Worm (Caenorhabditis elegans) whole organism, L2 larva: ENCODE results near the gene vap-2.
A peak's percentile ranks its signal among the peaks of the same experiment; 100 is the strongest.

ENCODE experiments used
- C34F6.9 ChIP-seq: fragments of 150-350 bp; optimal IDR thresholded peaks from 2 replicates; lab custom pipeline; 2014; ENCODE audit warnings: missing biosample characterization, missing genetic modification characterization
- F13H6.1 ChIP-seq: sonication (generic microtip); optimal IDR thresholded peaks from 2 replicates; lab custom pipeline; 2016; ENCODE audit warnings: missing genetic modification characterization, missing compliant biosample characterization
- R02D3.7 ChIP-seq: fragments of 150-350 bp; optimal IDR thresholded peaks from 2 replicates; lab custom pipeline; 2014; ENCODE audit warnings: missing biosample characterization, missing genetic modification characterization
- Y55F3AM.14 ChIP-seq: fragments of 200-800 bp; sonication (Bioruptor generic); optimal IDR thresholded peaks from 2 replicates; lab custom pipeline; 2018; ENCODE audit warnings: mild to moderate bottlenecking, missing genetic modification characterization, missing compliant biosample characterization
- alr-1 ChIP-seq: fragments of 150-350 bp; optimal IDR thresholded peaks from 2 replicates; lab custom pipeline; 2014; ENCODE audit warnings: missing biosample characterization, missing genetic modification characterization
- ama-1 ChIP-seq: fragments of 150-350 bp; optimal IDR thresholded peaks from 2 replicates; lab custom pipeline; 2018; ENCODE audit warnings: inconsistent platforms
- blmp-1 ChIP-seq: sonication (generic microtip); optimal IDR thresholded peaks from 2 replicates; lab custom pipeline; 2017; ENCODE audit warnings: missing genetic modification characterization, mild to moderate bottlenecking, missing compliant biosample characterization, antibody characterized with exemption, moderate library complexity; ENCODE audit not compliant: insufficient read depth
- ceh-16 ChIP-seq: fragments of 150-350 bp; optimal IDR thresholded peaks from 2 replicates; lab custom pipeline; 2014; ENCODE audit warnings: missing biosample characterization, missing genetic modification characterization
- ceh-82 ChIP-seq: fragments of 150-350 bp; optimal IDR thresholded peaks from 2 replicates; lab custom pipeline; 2014; ENCODE audit warnings: missing biosample characterization, missing genetic modification characterization
- crh-2 ChIP-seq: sonication (generic microtip); optimal IDR thresholded peaks from 2 replicates; lab custom pipeline; 2017; ENCODE audit warnings: missing biosample characterization, missing genetic modification characterization
- egl-27 ChIP-seq: sonication (generic microtip); optimal IDR thresholded peaks from 3 replicates; lab custom pipeline; 2017; ENCODE audit warnings: missing biosample characterization, missing genetic modification reagents, missing genetic modification characterization
- elt-1 ChIP-seq: fragments of 150-350 bp; optimal IDR thresholded peaks from 2 replicates; lab custom pipeline; 2014; ENCODE audit warnings: missing biosample characterization, missing genetic modification characterization
- elt-3 ChIP-seq: sonication (generic microtip); optimal IDR thresholded peaks from 2 replicates; lab custom pipeline; 2017; ENCODE audit warnings: missing biosample characterization, missing genetic modification characterization
- fos-1 ChIP-seq: fragments of 150-350 bp; optimal IDR thresholded peaks from 2 replicates; lab custom pipeline; 2014; ENCODE audit warnings: missing biosample characterization, missing genetic modification characterization
- gmeb-1 ChIP-seq: fragments of 150-350 bp; optimal IDR thresholded peaks from 2 replicates; lab custom pipeline; 2014; ENCODE audit warnings: missing biosample characterization, missing genetic modification characterization
- lin-11 ChIP-seq: fragments of 150-350 bp; sonication (generic microtip); optimal IDR thresholded peaks from 2 replicates; lab custom pipeline; 2014; ENCODE audit warnings: missing biosample characterization, missing genetic modification characterization, inconsistent platforms, mixed read lengths
- lin-13 ChIP-seq: fragments of 150-350 bp; optimal IDR thresholded peaks from 2 replicates; lab custom pipeline; 2014; ENCODE audit warnings: missing biosample characterization, missing genetic modification reagents, missing genetic modification characterization
- lin-39 ChIP-seq: fragments of 150-350 bp; optimal IDR thresholded peaks from 2 replicates; lab custom pipeline; 2014; ENCODE audit warnings: missing biosample characterization, missing genetic modification reagents, missing genetic modification characterization
- lsy-2 ChIP-seq, 2 experiments: fragments of 150-350 bp in 1 of 2; sonication (generic microtip) in 1 of 2; optimal IDR thresholded peaks; 2 replicates each; lab custom pipeline; 2014 to 2017; ENCODE audit warnings: missing biosample characterization in 2 of 2, missing genetic modification characterization in 2 of 2
- mab-5 ChIP-seq: fragments of 150-350 bp; optimal IDR thresholded peaks from 2 replicates; lab custom pipeline; 2014; ENCODE audit warnings: missing biosample characterization, missing genetic modification characterization
- mbf-1 ChIP-seq: sonication (generic microtip); optimal IDR thresholded peaks from 2 replicates; lab custom pipeline; 2017; ENCODE audit warnings: missing biosample characterization, missing genetic modification characterization
- mdl-1 ChIP-seq, 2 experiments: fragments of 150-350 bp in 1 of 2; sonication (generic microtip) in 1 of 2; optimal IDR thresholded peaks; 2 replicates each; lab custom pipeline; 2017; ENCODE audit warnings: missing biosample characterization in 2 of 2, missing genetic modification characterization in 2 of 2
- nhr-11 ChIP-seq: fragments of 150-350 bp; optimal IDR thresholded peaks from 2 replicates; lab custom pipeline; 2014; ENCODE audit warnings: missing biosample characterization, missing genetic modification characterization
- nhr-129 ChIP-seq: fragments of 150-350 bp; optimal IDR thresholded peaks from 2 replicates; lab custom pipeline; 2014; ENCODE audit warnings: missing biosample characterization, missing genetic modification characterization
- nhr-21 ChIP-seq: fragments of 150-350 bp; optimal IDR thresholded peaks from 2 replicates; lab custom pipeline; 2014; ENCODE audit warnings: missing biosample characterization, missing genetic modification characterization
- nhr-23 ChIP-seq: fragments of 150-350 bp; optimal IDR thresholded peaks from 2 replicates; lab custom pipeline; 2014; ENCODE audit warnings: missing biosample characterization, missing genetic modification reagents, missing genetic modification characterization
- nhr-25 ChIP-seq: fragments of 150-350 bp; sonication (generic microtip); optimal IDR thresholded peaks from 3 replicates; lab custom pipeline; 2014; ENCODE audit warnings: missing biosample characterization, missing genetic modification characterization
- nhr-6 ChIP-seq: fragments of 150-350 bp; optimal IDR thresholded peaks from 2 replicates; lab custom pipeline; 2014; ENCODE audit warnings: missing biosample characterization, missing genetic modification characterization
- peb-1 ChIP-seq: fragments of 150-350 bp; optimal IDR thresholded peaks from 2 replicates; lab custom pipeline; 2014; ENCODE audit warnings: missing biosample characterization, missing genetic modification characterization
- sem-4 ChIP-seq: fragments of 150-350 bp; optimal IDR thresholded peaks from 2 replicates; lab custom pipeline; 2014; ENCODE audit warnings: missing biosample characterization, missing genetic modification reagents, missing genetic modification characterization
- sma-3 ChIP-seq: sonication (generic microtip); optimal IDR thresholded peaks from 2 replicates; lab custom pipeline; 2016; ENCODE audit warnings: missing genetic modification reagents, missing genetic modification characterization, missing compliant biosample characterization
- sma-9 ChIP-seq, 2 experiments: fragments of 150-350 bp in 1 of 2; sonication (generic microtip) in 1 of 2; optimal IDR thresholded peaks; 2 replicates each; lab custom pipeline; 2014 to 2016; ENCODE audit warnings: missing genetic modification characterization in 2 of 2, mild to moderate bottlenecking in 1 of 2, missing biosample characterization in 1 of 2, missing compliant biosample characterization in 1 of 2, missing genetic modification reagents in 1 of 2, moderate library complexity in 1 of 2
- snpc-4 ChIP-seq: fragments of 150-350 bp; optimal IDR thresholded peaks from 2 replicates; lab custom pipeline; 2014; ENCODE audit warnings: missing biosample characterization, missing genetic modification characterization
- unc-39 ChIP-seq: fragments of 150-350 bp; optimal IDR thresholded peaks from 2 replicates; lab custom pipeline; 2014; ENCODE audit warnings: missing biosample characterization, missing genetic modification characterization
- unc-55 ChIP-seq: fragments of 150-350 bp; sonication (generic microtip); optimal IDR thresholded peaks from 3 replicates; lab custom pipeline; 2014; ENCODE audit warnings: missing biosample characterization, missing genetic modification reagents, missing genetic modification characterization
- zag-1 ChIP-seq: fragments of 150-350 bp; optimal IDR thresholded peaks from 2 replicates; lab custom pipeline; 2014; ENCODE audit warnings: missing biosample characterization, missing genetic modification characterization
- ztf-1 ChIP-seq: fragments of 200-800 bp; sonication (Bioruptor generic); conservative IDR thresholded peaks from 2 replicates; pipeline ENCODE4 v1.3.6; 2022; ENCODE audit warnings: missing genetic modification characterization, missing compliant biosample characterization
- ztf-11 ChIP-seq: sonication (generic microtip); optimal IDR thresholded peaks from 2 replicates; lab custom pipeline; 2017; ENCODE audit warnings: missing biosample characterization, missing genetic modification characterization
- ztf-4 ChIP-seq: fragments of 150-350 bp; optimal IDR thresholded peaks from 2 replicates; lab custom pipeline; 2014; ENCODE audit warnings: missing biosample characterization, missing genetic modification characterization

vap-2 gene

ce11 chrX:10772763-10773162 lies 19.6 kb downstream of the vap-2 start (continued):
- no peak for TF ChIP-seq ztf-11
- peak; percentile 67 for TF ChIP-seq nhr-21 (tag; lab: Kevin White, UChicago)
- TF ChIP-seq elt-1 (tag; lab: Kevin White, UChicago) = no peak
- no peak for TF ChIP-seq F13H6.1
- TF ChIP-seq unc-39 (tag; lab: Kevin White, UChicago) = no peak
- TF ChIP-seq ztf-1 (GFP tag; lab: Robert Waterston, UW) = no peak
- no peak for TF ChIP-seq R02D3.7 (tag; lab: Kevin White, UChicago)
- no peak for TF ChIP-seq lin-39 (tag; lab: Kevin White, UChicago)
- TF ChIP-seq ceh-82 (tag; lab: Kevin White, UChicago) = no peak
- no peak for TF ChIP-seq nhr-23 (tag; lab: Kevin White, UChicago)
- peak; percentile 98 for TF ChIP-seq sma-9 (GFP tag; optimal IDR thresholded peaks at IDR 0.05; lab: Kevin White, UChicago)
- no peak for TF ChIP-seq sma-9 (tag; optimal IDR thresholded peaks at IDR 0.05; lab: Kevin White, UChicago)
- no peak for TF ChIP-seq fos-1 (tag; lab: Kevin White, UChicago)
- TF ChIP-seq C34F6.9 (tag; lab: Kevin White, UChicago) = no peak
- no peak for TF ChIP-seq nhr-11 (tag; lab: Kevin White, UChicago)
- TF ChIP-seq peb-1 = no peak
- peak; percentile 77 for TF ChIP-seq crh-2 (tag; lab: Kevin White, UChicago)
- no peak for TF ChIP-seq ceh-16 (tag; lab: Kevin White, UChicago)
- TF ChIP-seq Y55F3AM.14 (GFP tag; lab: Kevin White, UChicago) = no peak
- TF ChIP-seq unc-55 (GFP tag; lab: Kevin White, UChicago) = no peak
- no peak for TF ChIP-seq elt-3 (tag; lab: Kevin White, UChicago)
- TF ChIP-seq sma-3 (GFP tag; lab: Kevin White, UChicago) = peak; percentile 83
- TF ChIP-seq blmp-1 = peak; percentile 90
- TF ChIP-seq alr-1 = no peak

DNA sequence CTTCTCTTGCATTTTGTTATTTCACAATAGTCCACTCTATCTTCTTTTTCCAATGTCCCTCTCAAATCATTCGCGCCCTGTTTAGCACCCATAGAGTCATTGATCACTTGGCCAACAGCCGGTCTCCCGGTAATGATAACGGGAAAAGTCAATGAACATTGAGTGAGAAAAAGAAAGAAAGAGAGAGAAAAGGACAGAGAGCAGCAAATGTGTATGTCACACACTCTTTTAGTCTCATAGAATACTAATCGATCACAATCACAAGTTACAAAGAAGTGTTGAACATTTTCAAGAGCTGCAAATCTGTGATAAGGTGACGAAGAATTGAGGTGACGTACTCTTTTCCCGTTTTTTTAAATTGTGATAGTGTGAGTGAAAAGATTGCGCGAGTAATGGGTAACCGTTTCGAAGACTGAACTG lies 20.2 kb downstream of the vap-2 start:
- peak; percentile 94 for TF ChIP-seq nhr-129 (tag; lab: Kevin White, UChicago)
- TF ChIP-seq lin-11 (tag; lab: Kevin White, UChicago) = no peak
- peak; percentile 68 for TF ChIP-seq nhr-21 (tag; lab: Kevin White, UChicago)
- peak; percentile 47 for TF ChIP-seq nhr-6 (tag; lab: Kevin White, UChicago)
- peak; percentile 52 for TF ChIP-seq C34F6.9 (tag; lab: Kevin White, UChicago)
- no peak for TF ChIP-seq nhr-11 (tag; lab: Kevin White, UChicago)
- TF ChIP-seq ztf-4 (tag; lab: Kevin White, UChicago) = peak; percentile 80
- peak in 1 of 2 experiments; percentile 20 for TF ChIP-seq mdl-1 (tag; optimal IDR thresholded peaks at IDR 0.05; lab: Kevin White, UChicago)
- no peak for TF ChIP-seq snpc-4 (tag; lab: Kevin White, UChicago)
- peak; percentile 84 for TF ChIP-seq crh-2 (tag; lab: Kevin White, UChicago)
- TF ChIP-seq egl-27 = peak; percentile 61
- TF ChIP-seq nhr-23 (tag; lab: Kevin White, UChicago) = no peak
- peak; percentile 85 for TF ChIP-seq sma-3 (GFP tag; lab: Kevin White, UChicago)
- TF ChIP-seq gmeb-1 (tag; lab: Kevin White, UChicago) = peak; percentile 70
- peak; percentile 95 for TF ChIP-seq fos-1 (tag; lab: Kevin White, UChicago)
- TF ChIP-seq lin-13 = peak; percentile 6
- peak; percentile 100 for TF ChIP-seq sma-9 (GFP tag; optimal IDR thresholded peaks at IDR 0.05; lab: Kevin White, UChicago)
- TF ChIP-seq sma-9 (tag; optimal IDR thresholded peaks at IDR 0.05; lab: Kevin White, UChicago) = no peak
- TF ChIP-seq nhr-25 (tag; lab: Kevin White, UChicago) = peak; percentile 73
- no peak for TF ChIP-seq zag-1 (tag; lab: Kevin White, UChicago)
- TF ChIP-seq sem-4 (tag; lab: Kevin White, UChicago) = peak; percentile 59
- peak; percentile 18 for TF ChIP-seq blmp-1
- TF ChIP-seq unc-55 (GFP tag; lab: Kevin White, UChicago) = no peak
- TF ChIP-seq F13H6.1 = peak; percentile 89
- peak in 1 of 2 experiments; percentile 73 for TF ChIP-seq lsy-2 (tag; optimal IDR thresholded peaks at IDR 0.05; lab: Kevin White, UChicago)
- peak; percentile 9 for TF ChIP-seq lin-39 (tag; lab: Kevin White, UChicago)
- peak; percentile 50 for TF ChIP-seq ama-1 (lab: Kevin White, UChicago)
- TF ChIP-seq, all 48 proteins: peak for 20

- TF ChIP-seq lin-39 (tag; lab: Kevin White, UChicago) = peak; percentile 46
- peak; percentile 86 for TF ChIP-seq unc-55 (GFP tag; lab: Kevin White, UChicago)
- peak; percentile 56 for TF ChIP-seq fos-1 (tag; lab: Kevin White, UChicago)
- peak; percentile 87 for TF ChIP-seq sma-3 (GFP tag; lab: Kevin White, UChicago)
- TF ChIP-seq C34F6.9 (tag; lab: Kevin White, UChicago) = peak; percentile 95
- peak; percentile 99 for TF ChIP-seq sma-9 (GFP tag; optimal IDR thresholded peaks at IDR 0.05; lab: Kevin White, UChicago)
- TF ChIP-seq sma-9 (tag; optimal IDR thresholded peaks at IDR 0.05; lab: Kevin White, UChicago) = no peak
- TF ChIP-seq gmeb-1 (tag; lab: Kevin White, UChicago) = peak; percentile 62
- TF ChIP-seq nhr-11 (tag; lab: Kevin White, UChicago) = peak; percentile 22
- TF ChIP-seq nhr-23 (tag; lab: Kevin White, UChicago) = no peak
- peak; percentile 95 for TF ChIP-seq blmp-1
- no peak for TF ChIP-seq elt-3 (tag; lab: Kevin White, UChicago)
- TF ChIP-seq ztf-1 (GFP tag; lab: Robert Waterston, UW) = no peak
- TF ChIP-seq elt-1 (tag; lab: Kevin White, UChicago) = no peak
- TF ChIP-seq snpc-4 (tag; lab: Kevin White, UChicago) = peak; percentile 55
- TF ChIP-seq ztf-4 (tag; lab: Kevin White, UChicago) = peak; percentile 66
- TF ChIP-seq lin-11 (tag; lab: Kevin White, UChicago) = peak; percentile 33
- peak; percentile 59 for TF ChIP-seq ama-1 (lab: Kevin White, UChicago)
- TF ChIP-seq zag-1 (tag; lab: Kevin White, UChicago) = peak; percentile 86
- TF ChIP-seq unc-39 (tag; lab: Kevin White, UChicago) = no peak
- TF ChIP-seq R02D3.7 (tag; lab: Kevin White, UChicago) = no peak
- TF ChIP-seq nhr-25 (tag; lab: Kevin White, UChicago) = peak; percentile 84
- peak; percentile 97 for TF ChIP-seq F13H6.1
- peak; percentile 64 for TF ChIP-seq lin-13
- TF ChIP-seq peb-1 = no peak
- TF ChIP-seq ceh-82 (tag; lab: Kevin White, UChicago) = no peak
- peak; percentile 96 for TF ChIP-seq sem-4 (tag; lab: Kevin White, UChicago)
- no peak for TF ChIP-seq ztf-11
- peak; percentile 30 to 79 for TF ChIP-seq mdl-1 (tag; optimal IDR thresholded peaks at IDR 0.05; lab: Kevin White, UChicago)
- TF ChIP-seq nhr-6 (tag; lab: Kevin White, UChicago) = peak; percentile 83
- TF ChIP-seq nhr-129 (tag; lab: Kevin White, UChicago) = peak; percentile 90
- TF ChIP-seq mab-5 (tag; lab: Kevin White, UChicago) = peak; percentile 87
- peak; percentile 90 for TF ChIP-seq crh-2 (tag; lab: Kevin White, UChicago)
- TF ChIP-seq mbf-1 (tag; lab: Kevin White, UChicago) = no peak
- peak; percentile 86 for TF ChIP-seq nhr-21 (tag; lab: Kevin White, UChicago)
Observed at ce11 chrX:10770988-10771496, 21.3 kb downstream of the vap-2 start.
